Worm (Caenorhabditis elegans) whole organism, L3 larva: Measurements from ENCODE around the gene srz-42.

ENCODE experiments used
- R02D3.7 ChIP-seq: fragments of 150-350 bp; optimal IDR thresholded peaks from 2 replicates; lab custom pipeline; 2014; ENCODE audit warnings: missing biosample characterization, missing genetic modification characterization
- ZK546.5 ChIP-seq: sonication (generic microtip); optimal IDR thresholded peaks from 2 replicates; lab custom pipeline; 2017; ENCODE audit warnings: missing biosample characterization, missing genetic modification characterization
- aly-2 ChIP-seq: fragments of 150-350 bp; optimal IDR thresholded peaks from 2 replicates; lab custom pipeline; 2014; ENCODE audit warnings: missing biosample characterization, missing genetic modification characterization
- ama-1 ChIP-seq: fragments of 150-350 bp; optimal IDR thresholded peaks from 2 replicates; lab custom pipeline; 2018
- ceh-28 ChIP-seq: fragments of 150-350 bp; optimal IDR thresholded peaks from 2 replicates; lab custom pipeline; 2014; ENCODE audit warnings: missing biosample characterization, missing genetic modification reagents, missing genetic modification characterization
- ceh-82 ChIP-seq: fragments of 150-350 bp; optimal IDR thresholded peaks from 2 replicates; lab custom pipeline; 2014; ENCODE audit warnings: missing biosample characterization, missing genetic modification characterization
- ceh-9 ChIP-seq: sonication (generic microtip); optimal IDR thresholded peaks from 2 replicates; lab custom pipeline; 2018; ENCODE audit warnings: missing biosample characterization, missing genetic modification characterization
- egl-5 ChIP-seq: fragments of 150-350 bp; optimal IDR thresholded peaks from 2 replicates; lab custom pipeline; 2017; ENCODE audit warnings: missing biosample characterization, missing genetic modification reagents, missing genetic modification characterization, inconsistent platforms
- elt-2 ChIP-seq: sonication (generic microtip); optimal IDR thresholded peaks from 2 replicates; lab custom pipeline; 2016; ENCODE audit warnings: missing genetic modification reagents, mild to moderate bottlenecking, missing genetic modification characterization, missing compliant biosample characterization
- fkh-10 ChIP-seq: sonication (generic microtip); optimal IDR thresholded peaks from 2 replicates; lab custom pipeline; 2017; ENCODE audit warnings: missing biosample characterization, missing genetic modification reagents, missing genetic modification characterization
- fos-1 ChIP-seq: fragments of 150-350 bp; optimal IDR thresholded peaks from 2 replicates; lab custom pipeline; 2014; ENCODE audit warnings: missing biosample characterization, missing genetic modification characterization
- hmg-11 ChIP-seq: sonication (generic microtip); optimal IDR thresholded peaks from 2 replicates; lab custom pipeline; 2016; ENCODE audit warnings: missing genetic modification characterization, missing compliant biosample characterization
- jun-1 ChIP-seq: fragments of 150-350 bp; optimal IDR thresholded peaks from 2 replicates; lab custom pipeline; 2014; ENCODE audit warnings: missing biosample characterization, missing genetic modification reagents, missing genetic modification characterization
- lin-39 ChIP-seq: fragments of 150-350 bp; optimal IDR thresholded peaks from 2 replicates; lab custom pipeline; 2018; ENCODE audit warnings: missing biosample characterization, missing genetic modification reagents, missing genetic modification characterization
- nfya-1 ChIP-seq: sonication (generic microtip); optimal IDR thresholded peaks from 2 replicates; lab custom pipeline; 2017; ENCODE audit warnings: missing genetic modification characterization, mild to moderate bottlenecking, missing compliant biosample characterization, antibody characterized with exemption, moderate library complexity; ENCODE audit not compliant: insufficient read depth
- nhr-11 ChIP-seq: fragments of 150-350 bp; optimal IDR thresholded peaks from 2 replicates; lab custom pipeline; 2014; ENCODE audit warnings: missing biosample characterization, missing genetic modification characterization
- nhr-12 ChIP-seq: fragments of 150-350 bp; optimal IDR thresholded peaks from 2 replicates; lab custom pipeline; 2014; ENCODE audit warnings: missing biosample characterization, missing genetic modification characterization
- nhr-237 ChIP-seq: fragments of 150-350 bp; optimal IDR thresholded peaks from 2 replicates; lab custom pipeline; 2014; ENCODE audit warnings: missing biosample characterization, missing genetic modification characterization
- nhr-28 ChIP-seq: fragments of 150-350 bp; optimal IDR thresholded peaks from 2 replicates; lab custom pipeline; 2014; ENCODE audit warnings: missing biosample characterization, missing genetic modification characterization
- nhr-43 ChIP-seq: sonication (generic microtip); optimal IDR thresholded peaks from 2 replicates; lab custom pipeline; 2016; ENCODE audit warnings: mild to moderate bottlenecking, missing genetic modification characterization, missing compliant biosample characterization; ENCODE audit not compliant: poor library complexity, severe bottlenecking
- nhr-76 ChIP-seq: fragments of 150-350 bp; sonication (generic microtip); optimal IDR thresholded peaks from 5 replicates; lab custom pipeline; 2014; ENCODE audit warnings: missing biosample characterization, missing genetic modification characterization
- nhr-77 ChIP-seq: fragments of 150-350 bp; optimal IDR thresholded peaks from 2 replicates; lab custom pipeline; 2014; ENCODE audit warnings: missing biosample characterization, missing genetic modification characterization
- pqm-1 ChIP-seq: fragments of 150-350 bp; optimal IDR thresholded peaks from 2 replicates; lab custom pipeline; 2017; ENCODE audit warnings: missing biosample characterization, missing genetic modification characterization, inconsistent platforms
- sea-2 ChIP-seq: fragments of 150-350 bp; sonication (generic microtip); optimal IDR thresholded peaks from 4 replicates; lab custom pipeline; 2014; ENCODE audit warnings: missing biosample characterization, missing genetic modification reagents, missing genetic modification characterization
- skn-1 ChIP-seq: fragments of 150-350 bp; optimal IDR thresholded peaks from 2 replicates; lab custom pipeline; 2014; ENCODE audit warnings: missing biosample characterization, missing genetic modification characterization
- snpc-4 ChIP-seq: fragments of 150-350 bp; optimal IDR thresholded peaks from 2 replicates; lab custom pipeline; 2014; ENCODE audit warnings: missing biosample characterization, missing genetic modification characterization
- unc-39 ChIP-seq: sonication (generic microtip); optimal IDR thresholded peaks from 4 replicates; lab custom pipeline; 2017; ENCODE audit warnings: missing biosample characterization, missing genetic modification characterization
- zag-1 ChIP-seq: fragments of 150-350 bp; optimal IDR thresholded peaks from 2 replicates; lab custom pipeline; 2014; ENCODE audit warnings: missing biosample characterization, missing genetic modification characterization
- ztf-11 ChIP-seq: fragments of 150-350 bp; optimal IDR thresholded peaks from 2 replicates; lab custom pipeline; 2014; ENCODE audit warnings: missing biosample characterization, missing genetic modification characterization
- ztf-4 ChIP-seq: fragments of 150-350 bp; optimal IDR thresholded peaks from 2 replicates; lab custom pipeline; 2014; ENCODE audit warnings: missing biosample characterization, missing genetic modification characterization

srz-42 gene

DNA sequence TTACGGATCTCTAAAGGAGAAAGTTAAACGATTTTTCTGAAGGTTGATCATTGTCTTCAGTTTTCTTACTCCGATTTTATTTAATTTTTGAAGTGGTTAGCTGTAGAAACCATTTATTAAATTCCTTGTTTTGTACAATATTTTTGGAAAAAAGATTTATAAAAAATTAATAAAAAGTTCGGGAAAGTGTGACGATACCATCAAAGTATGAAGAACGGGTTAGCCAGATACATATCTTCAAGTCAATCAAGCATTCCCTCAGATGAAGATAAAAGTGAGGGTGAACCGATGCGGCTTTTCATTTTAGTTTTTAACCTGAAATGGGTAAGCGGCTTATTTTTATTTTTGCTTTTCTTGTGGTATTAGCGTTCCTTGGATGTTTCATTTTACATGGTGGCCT is 36.3 kb downstream of the srz-42 start, which contains the start of gene R05A10.6:
TSS of gene R05A10.6 (plus strand) at position 301 of the 400 bp plus-strand sequence.
- no peak for TF ChIP-seq zag-1 (tag; lab: Kevin White, UChicago)
- TF ChIP-seq sea-2 (GFP tag; lab: Kevin White, UChicago): no peak
- no peak for TF ChIP-seq hmg-11
- TF ChIP-seq pqm-1: no peak
- no peak for TF ChIP-seq nhr-237 (tag; lab: Kevin White, UChicago)
- TF ChIP-seq aly-2 (tag; lab: Kevin White, UChicago): no peak
- no peak for TF ChIP-seq nhr-12 (tag; lab: Kevin White, UChicago)
- no peak for TF ChIP-seq nhr-43 (tag; lab: Kevin White, UChicago)
- TF ChIP-seq ZK546.5: no peak
- no peak for TF ChIP-seq ama-1 (lab: Kevin White, UChicago)

DNA sequence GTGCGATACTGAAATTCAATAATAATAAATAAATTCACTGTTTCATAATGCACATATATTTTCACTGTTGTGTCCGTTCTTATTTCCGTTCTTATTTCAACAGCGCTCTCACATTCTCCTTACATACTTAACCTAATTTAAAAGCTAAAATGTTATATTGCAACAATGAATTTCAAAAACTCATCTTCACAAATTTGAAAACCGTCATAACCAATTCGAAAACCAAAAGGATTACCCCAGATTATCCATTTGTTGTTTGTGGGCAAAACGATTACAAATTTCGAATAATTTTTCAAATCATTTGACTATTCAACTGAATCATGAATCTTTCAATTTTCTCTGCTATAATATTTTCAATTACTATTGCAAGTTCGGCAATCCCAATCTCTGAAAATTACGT is 43.0 kb downstream of the srz-42 start, which contains the start of gene R05A10.4:
TSS of gene R05A10.4 (plus strand) at position 301 of the 400 bp plus-strand sequence.
- TF ChIP-seq pqm-1 (no peak), nhr-11 (no peak), egl-5 (tag; lab: Kevin White, UChicago) (no peak), ztf-4 (tag; lab: Kevin White, UChicago) (no peak), ceh-28 (tag; lab: Kevin White, UChicago) (no peak), ceh-9 (tag; lab: Kevin White, UChicago) (no peak), nhr-12 (tag; lab: Kevin White, UChicago) (no peak), nhr-77 (no peak)

DNA sequence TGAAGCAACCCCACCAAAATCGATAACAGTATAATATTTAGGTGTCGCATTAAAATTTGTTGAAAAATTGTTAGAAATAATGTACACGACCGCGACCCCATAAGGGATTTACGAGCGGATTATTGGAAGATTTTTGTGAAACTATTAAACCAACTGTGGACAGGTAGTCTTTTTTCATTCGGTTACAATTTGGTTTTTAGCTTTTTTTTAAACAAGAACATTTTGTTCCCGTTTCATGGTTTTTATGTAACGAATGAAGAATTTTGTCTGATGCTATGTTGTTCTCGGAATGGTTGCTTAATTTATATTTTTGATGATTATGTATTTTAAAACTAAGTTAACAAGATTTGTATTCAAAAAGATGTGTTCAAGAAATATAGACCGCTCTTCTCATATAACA is 47.2 kb downstream of the srz-42 start, which contains the start of gene R05A10.3:
TSS of gene R05A10.3 (minus strand) at position 101 of the 400 bp plus-strand sequence.
- TF ChIP-seq sea-2 (GFP tag; lab: Kevin White, UChicago) (no peak), snpc-4 (no peak), nhr-28 (no peak), nhr-11 (no peak), ceh-82 (no peak), ztf-4 (tag; lab: Kevin White, UChicago) (no peak), elt-2 (tag; lab: Kevin White, UChicago) (no peak), ztf-11 (no peak)

DNA sequence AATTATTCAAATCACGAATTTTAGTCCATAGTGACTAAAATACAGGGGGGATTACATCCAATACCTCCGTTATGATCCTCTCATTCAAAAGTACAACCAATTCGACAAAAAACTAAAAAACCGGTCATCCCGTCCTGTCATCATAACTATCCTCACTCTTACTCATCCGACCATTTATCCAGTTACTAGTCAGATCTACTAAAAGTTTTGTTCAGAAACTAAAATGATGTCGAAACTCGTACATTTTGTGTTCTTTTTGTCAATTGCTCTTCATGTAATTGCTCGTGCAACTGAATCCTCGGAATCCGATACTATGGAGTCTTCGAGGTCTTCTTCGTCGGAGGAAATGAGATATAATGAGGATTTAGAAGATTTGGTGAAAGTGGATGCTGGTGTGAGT is 47.9 kb downstream of the srz-42 start, which contains the start of gene R05A10.2:
TSS of gene R05A10.2 (plus strand) at position 214 of the 400 bp plus-strand sequence.
- TF ChIP-seq ztf-4 (tag; lab: Kevin White, UChicago) (no peak), ceh-82 (no peak), unc-39 (tag; lab: Kevin White, UChicago) (no peak), nhr-43 (tag; lab: Kevin White, UChicago) (no peak), ZK546.5 (no peak), nhr-12 (tag; lab: Kevin White, UChicago) (no peak), zag-1 (tag; lab: Kevin White, UChicago) (no peak), nhr-11 (no peak), nhr-76 (no peak), hmg-11 (no peak), fkh-10 (no peak), fos-1 (tag; lab: Kevin White, UChicago) (no peak), ceh-28 (tag; lab: Kevin White, UChicago) (no peak), skn-1 (no peak), lin-39 (tag; lab: Kevin White, UChicago) (no peak), R02D3.7 (tag; lab: Kevin White, UChicago) (no peak), jun-1 (tag; lab: Kevin White, UChicago) (no peak), nfya-1 (tag; lab: Kevin White, UChicago) (no peak)
